Fruit fly (Drosophila melanogaster) whole organism, embryonic: ENCODE measurements around the gene CG34107.

Experiments
- Bdp1 ChIP-seq: fragments of 200-800 bp; sonication (Bioruptor generic); optimal IDR thresholded peaks from 3 replicates; lab custom pipeline; 2016; ENCODE audit warnings: missing biosample characterization, missing genetic modification characterization
- C15 ChIP-seq: fragments of 200-800 bp; sonication (Bioruptor generic); IDR thresholded peaks from 3 replicates; pipeline ENCODE4 v1.3.6; 2022; ENCODE audit warnings: missing biosample characterization, missing genetic modification characterization
- CG10979 ChIP-seq: fragments of 200-800 bp; sonication (Bioruptor generic); optimal IDR thresholded peaks from 2 replicates; lab custom pipeline; 2018; ENCODE audit warnings: missing biosample characterization, mild to moderate bottlenecking, missing genetic modification characterization, moderate library complexity
- CG13775 ChIP-seq: fragments of 200-800 bp; sonication (Bioruptor generic); optimal IDR thresholded peaks from 3 replicates; lab custom pipeline; 2017; ENCODE audit warnings: missing biosample characterization, mild to moderate bottlenecking, missing genetic modification characterization
- CG14441 ChIP-seq: fragments of 200-800 bp; sonication (Bioruptor generic); IDR thresholded peaks from 2 replicates; pipeline ENCODE4 v1.3.6; 2022; ENCODE audit warnings: missing biosample characterization, missing genetic modification characterization
- CG15479 ChIP-seq: fragments of 200-800 bp; sonication (Bioruptor generic); optimal IDR thresholded peaks from 3 replicates; lab custom pipeline; 2019; ENCODE audit warnings: missing biosample characterization, mild to moderate bottlenecking, missing genetic modification characterization, moderate library complexity
- CG17568 ChIP-seq: fragments of 200-800 bp; sonication (Bioruptor generic); optimal IDR thresholded peaks from 2 replicates; lab custom pipeline; 2018; ENCODE audit warnings: missing biosample characterization, mild to moderate bottlenecking, missing genetic modification characterization, moderate library complexity
- CG18619 ChIP-seq: fragments of 200-800 bp; sonication (Bioruptor generic); optimal IDR thresholded peaks from 3 replicates; lab custom pipeline; 2017; ENCODE audit warnings: missing biosample characterization, mild to moderate bottlenecking, missing genetic modification characterization
- CG30020 ChIP-seq: fragments of 200-800 bp; optimal IDR thresholded peaks from 2 replicates; lab custom pipeline; 2019; ENCODE audit warnings: missing biosample characterization, mild to moderate bottlenecking, missing genetic modification characterization, moderate library complexity
- CG4282 ChIP-seq: fragments of 200-800 bp; sonication (Bioruptor generic); optimal IDR thresholded peaks from 2 replicates; lab custom pipeline; 2016; ENCODE audit warnings: missing biosample characterization, missing genetic modification characterization
- CG4617 ChIP-seq: fragments of 200-800 bp; sonication (Bioruptor generic); optimal IDR thresholded peaks from 3 replicates; lab custom pipeline; 2016; ENCODE audit warnings: missing biosample characterization, missing genetic modification characterization, borderline replicate concordance
- CG6654 ChIP-seq: fragments of 200-800 bp; sonication (Bioruptor generic); optimal IDR thresholded peaks from 2 replicates; lab custom pipeline; 2017; ENCODE audit warnings: missing biosample characterization, mild to moderate bottlenecking, missing genetic modification characterization
- D19A ChIP-seq: fragments of 200-800 bp; optimal IDR thresholded peaks from 3 replicates; lab custom pipeline; 2019; ENCODE audit warnings: missing biosample characterization, mild to moderate bottlenecking, missing genetic modification characterization, moderate library complexity
- Hr39 ChIP-seq: fragments of >200 bp; optimal IDR thresholded peaks from 2 replicates; lab custom pipeline; 2017
- NC2β ChIP-seq: fragments of 200-800 bp; sonication (Bioruptor generic); optimal IDR thresholded peaks from 2 replicates; lab custom pipeline; 2016; ENCODE audit warnings: missing biosample characterization, missing genetic modification characterization
- Poxn ChIP-seq: fragments of 200-800 bp; sonication (Bioruptor generic); IDR thresholded peaks from 2 replicates; pipeline ENCODE4 v1.3.6; 2022; ENCODE audit warnings: missing biosample characterization, missing genetic modification characterization
- cad ChIP-seq: fragments of >200 bp; optimal IDR thresholded peaks from 2 replicates; lab custom pipeline; 2017; ENCODE audit warnings: missing biosample characterization, missing genetic modification characterization
- cas ChIP-seq: fragments of 200-800 bp; sonication (Bioruptor generic); IDR thresholded peaks from 2 replicates; pipeline ENCODE4 v1.3.6; 2022; ENCODE audit warnings: missing biosample characterization, missing genetic modification characterization
- corto ChIP-seq: fragments of 200-800 bp; sonication (Bioruptor generic); optimal IDR thresholded peaks from 2 replicates; lab custom pipeline; 2016; ENCODE audit warnings: missing biosample characterization, mild to moderate bottlenecking, missing genetic modification characterization, moderate library complexity
- cwo ChIP-seq: fragments of 200-800 bp; sonication (Bioruptor generic); optimal IDR thresholded peaks from 3 replicates; lab custom pipeline; 2017; ENCODE audit warnings: missing biosample characterization, missing genetic modification characterization, mild to moderate bottlenecking, moderate library complexity, missing genetic modification reagents
- dmrt11E ChIP-seq: fragments of 200-800 bp; sonication (Bioruptor generic); optimal IDR thresholded peaks from 3 replicates; lab custom pipeline; 2018; ENCODE audit warnings: missing biosample characterization, mild to moderate bottlenecking, missing genetic modification characterization, moderate library complexity
- hth ChIP-seq: fragments of >200 bp; optimal IDR thresholded peaks from 2 replicates; lab custom pipeline; 2017; ENCODE audit warnings: inconsistent platforms
- jing ChIP-seq: fragments of 200-800 bp; sonication (Bioruptor generic); optimal IDR thresholded peaks from 2 replicates; lab custom pipeline; 2018; ENCODE audit warnings: missing biosample characterization, mild to moderate bottlenecking, missing genetic modification characterization
- lbe ChIP-seq: fragments of 200-800 bp; sonication (Bioruptor generic); optimal IDR thresholded peaks from 2 replicates; lab custom pipeline; 2016; ENCODE audit warnings: missing biosample characterization, mild to moderate bottlenecking, missing genetic modification characterization
- oc ChIP-seq: fragments of 200-800 bp; sonication (Bioruptor generic); optimal IDR thresholded peaks from 2 replicates; lab custom pipeline; 2018; ENCODE audit warnings: missing biosample characterization, mild to moderate bottlenecking, missing genetic modification characterization, moderate library complexity
- pb ChIP-seq: fragments of 200-800 bp; sonication (Bioruptor generic); optimal IDR thresholded peaks from 3 replicates; lab custom pipeline; 2016; ENCODE audit warnings: missing biosample characterization, missing genetic modification characterization
- prd ChIP-seq, 3 experiments: fragments of >200 bp in 2 of 3; fragments of 200-800 bp in 1 of 3; sonication (Bioruptor generic) in 1 of 3; optimal IDR thresholded peaks in 2 of 3; IDR thresholded peaks in 1 of 3; 2 replicates in 2 of 3; 3 replicates in 1 of 3; pipeline versions ENCODE4 v1.3.6 to Lab custom; 2017 to 2022; ENCODE audit warnings: missing biosample characterization in 1 of 3, missing genetic modification characterization in 1 of 3
- pum ChIP-seq: fragments of 200-800 bp; sonication (Bioruptor generic); optimal IDR thresholded peaks from 2 replicates; lab custom pipeline; 2016; ENCODE audit warnings: missing biosample characterization, missing genetic modification characterization
- sd ChIP-seq: fragments of 200-800 bp; sonication (Bioruptor generic); optimal IDR thresholded peaks from 3 replicates; lab custom pipeline; 2018; ENCODE audit warnings: missing biosample characterization, mild to moderate bottlenecking, missing genetic modification characterization, moderate library complexity
- tll ChIP-seq, 2 experiments: fragments of 200-800 bp in 1 of 2; fragments of >200 bp in 1 of 2; sonication (Bioruptor generic) in 1 of 2; optimal IDR thresholded peaks; 2 replicates each; lab custom pipeline; 2017 to 2019; ENCODE audit warnings: missing biosample characterization in 2 of 2, missing genetic modification characterization in 2 of 2, mild to moderate bottlenecking in 1 of 2, moderate library complexity in 1 of 2
- zen ChIP-seq: fragments of 200-800 bp; sonication (Bioruptor generic); optimal IDR thresholded peaks from 3 replicates; lab custom pipeline; 2018; ENCODE audit warnings: missing biosample characterization, mild to moderate bottlenecking, missing genetic modification characterization, moderate library complexity
- zf30C ChIP-seq: fragments of 200-800 bp; sonication (Bioruptor generic); optimal IDR thresholded peaks from 3 replicates; lab custom pipeline; 2018; ENCODE audit warnings: missing biosample characterization, mild to moderate bottlenecking, missing genetic modification characterization

The CG34107 gene

DNA sequence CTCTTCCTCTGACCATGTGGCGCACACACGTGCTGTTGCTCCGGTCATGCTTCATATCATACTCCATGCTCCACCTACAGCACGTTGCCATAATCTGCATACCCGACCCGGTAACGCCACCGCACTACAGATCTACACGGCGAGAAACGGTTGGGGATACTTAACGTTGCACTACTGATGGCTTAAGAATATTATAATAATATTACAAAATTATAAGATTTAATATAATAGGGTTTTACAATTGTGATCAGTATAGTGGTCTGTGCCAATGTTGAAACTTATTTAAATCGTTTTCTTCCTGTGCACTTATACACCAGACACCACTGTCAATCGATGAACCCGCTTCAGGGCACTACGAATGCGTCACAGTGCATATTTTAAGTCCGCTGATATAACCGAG is 11.3 kb upstream of the CG34107 start (continued):
- peak; percentile 48 for TF ChIP-seq dmrt11E (tag; lab: Kevin White, UChicago)
- no peak for TF ChIP-seq corto (GFP tag; lab: Kevin White, UChicago)
- peak; percentile 54 for TF ChIP-seq jing (GFP tag; lab: Kevin White, UChicago)
- peak; percentile 30 for TF ChIP-seq CG18619 (GFP tag; lab: Kevin White, UChicago)
- no peak for TF ChIP-seq pum (GFP tag; lab: Kevin White, UChicago)
- TF ChIP-seq CG30020 (tag; lab: Kevin White, UChicago), result no peak
- peak; percentile 63 for TF ChIP-seq D19A (tag; lab: Kevin White, UChicago)
- TF ChIP-seq CG4617 (GFP tag; lab: Kevin White, UChicago), result no peak
- no peak for TF ChIP-seq Poxn (GFP tag; lab: Robert Waterston, UW)

DNA sequence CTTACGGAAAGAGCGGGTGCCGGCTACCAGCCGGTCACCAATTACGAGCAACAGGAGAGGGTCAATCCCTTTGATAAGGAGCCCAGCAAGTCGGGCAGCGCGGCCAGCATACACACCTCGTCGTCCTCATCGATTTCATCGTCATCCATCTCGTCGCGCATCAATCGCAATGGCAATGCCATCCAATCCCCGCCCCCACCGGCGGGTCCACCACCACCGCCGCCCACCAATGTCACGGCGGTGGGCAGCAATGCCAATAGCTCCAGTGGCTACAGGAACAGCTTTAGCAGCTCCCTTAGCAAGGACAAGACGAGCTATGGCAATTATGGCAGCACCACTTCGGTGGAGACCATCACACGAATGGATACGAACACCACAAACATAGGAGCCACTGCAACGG is 6.7 kb upstream of the CG34107 start:
- TF ChIP-seq Hr39 (lab: Kevin White, UChicago) (peak; percentile 12), Bdp1 (GFP tag; lab: Kevin White, UChicago) (no peak), C15 (GFP tag; lab: Robert Waterston, UW) (no peak), lbe (GFP tag; lab: Kevin White, UChicago) (no peak)

DNA sequence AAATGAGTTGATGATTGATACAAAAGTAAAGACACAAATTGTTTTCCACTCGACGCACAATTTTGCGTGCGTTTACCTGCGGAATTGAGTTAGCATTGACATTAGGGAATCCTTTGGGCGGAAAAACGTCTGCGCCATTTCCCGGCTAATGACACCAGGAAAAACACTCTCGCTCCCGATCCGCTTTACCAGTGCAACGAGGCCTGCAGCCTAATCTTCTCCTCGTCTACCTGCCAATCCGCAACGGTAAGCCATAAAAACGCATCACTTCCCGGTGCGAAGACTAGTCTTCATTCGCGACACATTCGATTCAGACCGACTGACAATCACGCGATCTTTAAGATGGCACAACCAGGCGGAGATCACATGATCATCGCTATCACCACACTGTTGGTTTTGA is 2.3 kb upstream of the CG34107 start, which contains the start of gene CG12420:
Gene CG12420, plus strand, starts transcription at position 283 of the 400 bp plus-strand sequence.
- TF ChIP-seq zen (tag; lab: Kevin White, UChicago) (peak; percentile 95), CG15479 (GFP tag; lab: Kevin White, UChicago) (peak; percentile 85), tll (GFP tag; optimal IDR thresholded peaks at IDR 0.05; lab: Kevin White, UChicago) (peak in 1 of 2 experiments; percentile 49), cad (GFP tag; lab: Kevin White, UChicago) (peak; percentile 69), CG10979 (tag; lab: Kevin White, UChicago) (no peak), prd (optimal IDR thresholded peaks at IDR 0.05; lab: Kevin White, UChicago) (no peak), prd (GFP tag; IDR thresholded peaks at IDR 0.05; lab: Robert Waterston, UW) (0 out of 3 replicates have a peak, but pooled peaks have one; percentile 30), oc (no peak)

DNA sequence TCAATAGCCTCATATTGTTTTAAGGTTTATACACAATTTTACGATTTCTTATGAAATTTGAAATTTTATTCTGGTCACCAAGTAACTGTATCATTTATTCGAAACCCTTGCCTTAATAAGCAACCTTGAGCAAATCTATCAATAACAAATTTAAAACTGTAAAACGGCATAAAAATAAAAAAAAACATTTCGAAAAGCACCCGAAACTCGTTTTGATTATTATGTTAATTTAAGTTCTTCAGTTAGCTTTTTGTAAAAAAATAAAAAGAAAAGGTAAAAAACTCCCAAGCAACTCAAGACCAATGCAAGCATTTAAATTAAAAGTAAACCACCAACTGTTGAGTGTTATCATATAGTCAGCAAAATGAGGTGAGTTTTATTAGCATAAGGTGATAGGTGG is 681 bp downstream of the CG34107 start, which contains the start of gene CG42795:
Gene CG42795, plus strand, starts transcription at position 301 of the 400 bp plus-strand sequence.
- TF ChIP-seq hth (no peak), sd (no peak), zf30C (GFP tag; lab: Kevin White, UChicago) (no peak), cwo (no peak), CG13775 (GFP tag; lab: Kevin White, UChicago) (no peak), pb (GFP tag; lab: Kevin White, UChicago) (no peak), CG6654 (GFP tag; lab: Kevin White, UChicago) (no peak), CG4282 (no peak), cas (GFP tag; lab: Robert Waterston, UW) (no peak), NC2β (GFP tag; lab: Kevin White, UChicago) (no peak), CG17568 (no peak), CG14441 (GFP tag; lab: Robert Waterston, UW) (no peak)
